Worm (Caenorhabditis elegans): ENCODE data around the gene bbs-5.

bbs-5 gene

DNA sequence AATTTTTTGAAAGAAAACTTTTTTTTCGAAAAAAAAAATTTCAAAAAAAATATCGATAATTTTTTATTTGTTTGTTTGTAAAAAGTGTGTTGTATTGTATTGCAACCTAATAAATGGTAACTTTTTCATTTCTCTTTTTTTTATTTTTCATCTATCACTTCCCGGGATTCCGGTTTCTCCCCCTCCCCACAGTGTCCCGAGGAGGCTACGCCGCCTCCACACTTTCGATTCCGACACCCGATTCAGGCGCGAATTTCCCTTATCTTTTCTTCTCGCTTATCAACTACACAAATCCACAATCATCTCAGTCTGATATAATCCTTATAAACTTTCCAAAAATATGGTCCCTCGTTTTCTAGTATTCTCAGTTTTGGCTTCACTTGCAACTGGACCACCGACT is 7.0 kb downstream of the bbs-5 start, which contains the start of gene R01H10.4:
Gene R01H10.4, plus strand, starts transcription at position 236 of the 400 bp plus-strand sequence.
- TF ChIP-seq F13H6.1 (tag; optimal IDR thresholded peaks at IDR 0.05) (no peak), lin-11 (tag; optimal IDR thresholded peaks at IDR 0.05) (no peak), elt-2 (tag; optimal IDR thresholded peaks at IDR 0.05) (no peak), ahr-1 (tag; optimal IDR thresholded peaks at IDR 0.05) (no peak), pag-3 (tag; optimal IDR thresholded peaks at IDR 0.05; ENCODE audit: borderline replicate concordance) (no peak), nhr-232 (tag; optimal IDR thresholded peaks at IDR 0.05) (no peak)

DNA sequence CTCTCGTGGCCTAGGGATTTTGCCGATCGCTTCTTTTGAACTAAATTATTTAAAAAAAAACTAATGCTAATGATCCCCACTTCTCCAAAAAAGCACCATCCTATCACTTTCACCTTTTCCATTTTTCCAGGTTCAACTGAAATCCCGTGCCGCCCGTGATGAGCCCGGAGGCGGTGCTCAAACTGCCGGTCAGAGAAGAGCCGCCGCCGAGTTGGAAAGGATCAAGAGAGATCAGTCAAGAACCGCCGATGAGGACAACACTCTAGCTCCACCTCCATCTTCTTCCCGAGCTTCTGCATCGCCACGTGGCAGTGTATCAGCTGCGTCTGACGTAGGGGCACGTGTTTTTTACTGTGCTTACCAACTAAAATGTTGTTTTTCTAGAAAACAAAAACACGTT is 8.2 kb downstream of the bbs-5 start:
- TF ChIP-seq pat-9 (tag; optimal IDR thresholded peaks at IDR 0.05) (no peak), elt-2 (tag; optimal IDR thresholded peaks at IDR 0.05) (no peak), dve-1 (tag; optimal IDR thresholded peaks at IDR 0.05) (no peak), K09A11.1 (tag; optimal IDR thresholded peaks at IDR 0.05; ENCODE audit: insufficient read depth) (no peak)

DNA sequence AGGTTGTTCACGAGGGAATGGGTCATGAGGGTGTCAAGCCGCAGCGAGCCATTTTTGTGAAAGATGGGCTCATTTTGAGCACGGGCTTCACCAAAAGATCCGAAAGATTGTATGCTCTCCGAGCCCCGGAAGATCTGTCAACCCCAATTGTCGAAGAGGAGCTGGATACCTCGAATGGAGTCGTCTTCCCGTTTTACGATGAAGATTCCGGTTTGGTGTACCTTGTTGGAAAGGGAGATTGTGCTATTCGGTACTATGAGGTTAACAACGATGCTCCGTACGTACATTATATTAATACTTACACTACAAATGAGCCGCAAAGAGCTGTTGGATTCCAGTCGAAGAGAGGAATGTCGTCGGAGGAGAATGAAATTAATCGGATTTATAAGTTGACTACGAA is 10.5 kb downstream of the bbs-5 start:
- TF ChIP-seq ets-4 (tag; optimal IDR thresholded peaks at IDR 0.05) (no peak), npax-4 (tag; optimal IDR thresholded peaks at IDR 0.05) (no peak), ceh-14 (tag; optimal IDR thresholded peaks at IDR 0.05) (no peak), nhr-232 (tag; optimal IDR thresholded peaks at IDR 0.05) (no peak), ceh-6 (GFP tag; optimal IDR thresholded peaks at IDR 0.05) (no peak)

DNA sequence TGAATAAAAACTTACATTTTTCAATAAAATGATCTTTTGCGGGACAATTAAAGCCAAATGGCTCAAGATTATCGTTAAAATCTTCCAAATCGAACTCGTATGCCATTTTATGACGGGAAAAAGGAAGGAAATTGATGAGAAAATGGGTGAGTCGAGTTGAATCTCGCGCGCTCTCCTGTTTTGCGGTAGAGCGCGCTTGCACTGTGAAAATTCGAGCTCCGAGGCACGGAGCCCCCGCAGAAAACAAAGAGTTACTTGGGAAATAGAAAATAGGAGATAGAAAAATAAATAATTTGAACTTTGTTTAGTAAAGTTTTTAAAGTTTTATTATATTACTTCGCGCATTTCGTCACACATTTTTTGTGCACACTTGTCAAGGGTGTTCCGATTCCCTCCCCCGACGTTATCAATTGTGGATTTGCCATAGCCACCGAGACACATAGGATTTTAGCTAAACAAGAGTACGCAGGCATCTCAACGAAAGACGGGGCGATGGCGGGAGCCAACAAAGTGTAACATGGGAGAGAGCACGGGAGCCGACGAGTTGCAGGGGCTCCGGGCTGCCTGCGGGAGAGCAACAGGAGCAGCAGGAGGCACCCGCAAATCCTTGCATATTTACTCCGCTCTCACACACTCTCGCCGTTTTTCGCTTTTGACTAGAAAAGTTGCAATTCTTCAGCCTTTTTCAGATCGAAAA is 13.0 kb downstream of the bbs-5 start, which contains the start of the genes div-1 and cor-1:
Gene div-1, minus strand, starts transcription at position 119 of the 697 bp plus-strand sequence.
Gene cor-1, plus strand, starts transcription at position 671 of the 697 bp plus-strand sequence.
- TF ChIP-seq unc-42 (tag; optimal IDR thresholded peaks at IDR 0.05) (no peak), nhr-232 (tag; optimal IDR thresholded peaks at IDR 0.05) (no peak), ref-2 (tag; optimal IDR thresholded peaks at IDR 0.05) (no peak), lim-6 (tag; optimal IDR thresholded peaks at IDR 0.05) (no peak), hlh-8 (tag; optimal IDR thresholded peaks at IDR 0.05) (peak; percentile 4), pqm-1 (tag; optimal IDR thresholded peaks at IDR 0.05) (no peak), dve-1 (tag; optimal IDR thresholded peaks at IDR 0.05) (no peak), rnt-1 (tag; optimal IDR thresholded peaks at IDR 0.05) (peak; percentile 50), elt-2 (tag; optimal IDR thresholded peaks at IDR 0.05) (peak; percentile 29), madf-2 (tag; optimal IDR thresholded peaks at IDR 0.05) (no peak), ceh-19 (GFP tag; optimal IDR thresholded peaks at IDR 0.05) (no peak), pax-1 (tag; optimal IDR thresholded peaks at IDR 0.05) (no peak), mec-3 (tag; optimal IDR thresholded peaks at IDR 0.05; ENCODE audit: borderline replicate concordance) (no peak), sdc-2 (tag; optimal IDR thresholded peaks at IDR 0.05) (no peak), lin-11 (tag; optimal IDR thresholded peaks at IDR 0.05) (no peak), ahr-1 (tag; optimal IDR thresholded peaks at IDR 0.05) (no peak), gmeb-2 (tag; optimal IDR thresholded peaks at IDR 0.05) (no peak), unc-86 (tag; optimal IDR thresholded peaks at IDR 0.05) (no peak), ceh-9 (tag; optimal IDR thresholded peaks at IDR 0.05) (no peak), tbx-7 (tag; optimal IDR thresholded peaks at IDR 0.05) (no peak), ceh-31 (tag; optimal IDR thresholded peaks at IDR 0.05) (peak; percentile 14), ets-4 (tag; optimal IDR thresholded peaks at IDR 0.05) (peak; percentile 24), elt-4 (tag; optimal IDR thresholded peaks at IDR 0.05) (no peak), ztf-16 (tag; optimal IDR thresholded peaks at IDR 0.05) (no peak), odd-2 (tag; optimal IDR thresholded peaks at IDR 0.05) (no peak), tbx-2 (tag; optimal IDR thresholded peaks at IDR 0.05) (peak; percentile 56), K09A11.1 (tag; optimal IDR thresholded peaks at IDR 0.05; ENCODE audit: insufficient read depth) (no peak), ttx-3 (tag; optimal IDR thresholded peaks at IDR 0.05) (no peak), hlh-13 (GFP tag; optimal IDR thresholded peaks at IDR 0.05) (no peak), C08G9.2 (tag; optimal IDR thresholded peaks at IDR 0.05) (no peak), unc-3 (GFP tag; conservative IDR thresholded peaks at IDR 0.05) (no peak), unc-3 (tag; optimal IDR thresholded peaks at IDR 0.05) (no peak), ceh-18 (tag; optimal IDR thresholded peaks at IDR 0.05) (peak; percentile 76), sox-4 (tag; optimal IDR thresholded peaks at IDR 0.05) (no peak), ceh-45 (GFP tag; IDR thresholded peaks at IDR 0.05) (no peak), pat-9 (tag; optimal IDR thresholded peaks at IDR 0.05) (no peak), ceh-2 (tag; optimal IDR thresholded peaks at IDR 0.05) (peak; percentile 36), nhr-11 (tag; optimal IDR thresholded peaks at IDR 0.05) (no peak), fkh-10 (GFP tag; optimal IDR thresholded peaks at IDR 0.05) (no peak), nfya-1 (tag; optimal IDR thresholded peaks at IDR 0.05) (no peak)
